Fruit fly (Drosophila melanogaster): ENCODE measurements around the gene Etfb.

- TF ChIP-seq CG8319 (GFP tag; optimal IDR thresholded peaks at IDR 0.05), result no peak
- TF ChIP-seq Gug (GFP tag; IDR thresholded peaks at IDR 0.05), result no peak
- no peak for TF ChIP-seq CG31627 (GFP tag; optimal IDR thresholded peaks at IDR 0.05)
- TF ChIP-seq Hr4 (GFP tag; optimal IDR thresholded peaks at IDR 0.05), result no peak
- no peak for TF ChIP-seq spab (GFP tag; optimal IDR thresholded peaks at IDR 0.05)
- TF ChIP-seq CG11902 (GFP tag; optimal IDR thresholded peaks at IDR 0.05), result no peak
- TF ChIP-seq vri (GFP tag; optimal IDR thresholded peaks at IDR 0.05), result peak; percentile 67
- no peak for TF ChIP-seq Ets21C (GFP tag; optimal IDR thresholded peaks at IDR 0.05)
- no peak for TF ChIP-seq fd85E (GFP tag; optimal IDR thresholded peaks at IDR 0.05)
- no peak for TF ChIP-seq CG6808 (GFP tag; optimal IDR thresholded peaks at IDR 0.05)
These were observed 31.1 kb downstream of the Etfb start for dm6 chr3R:29771645-29772089.
